Fruit fly (Drosophila melanogaster): ENCODE results near the gene CG18764.

Gene CG18764

dm6 chr3R:11615415-11616104 is 11.1 kb upstream of the CG18764 start (continued):
- TF ChIP-seq CG17359 (tag; optimal IDR thresholded peaks at IDR 0.05) (no peak), Atf-2 (GFP tag; optimal IDR thresholded peaks at IDR 0.05) (no peak), Elba2 (GFP tag; optimal IDR thresholded peaks at IDR 0.05) (no peak), Trl (optimal IDR thresholded peaks at IDR 0.05) (no peak), Trl (GFP tag; optimal IDR thresholded peaks at IDR 0.05) (no peak), CG6813 (GFP tag; optimal IDR thresholded peaks at IDR 0.05) (no peak), toy (GFP tag; IDR thresholded peaks at IDR 0.05) (no peak), slp2 (GFP tag; optimal IDR thresholded peaks at IDR 0.05) (no peak), Drgx (GFP tag; IDR thresholded peaks at IDR 0.05) (no peak), maf-S (GFP tag; optimal IDR thresholded peaks at IDR 0.05) (no peak), ac (GFP tag; optimal IDR thresholded peaks at IDR 0.05) (no peak), CG34422 (GFP tag; IDR thresholded peaks at IDR 0.05) (no peak), Atf6 (GFP tag; IDR thresholded peaks at IDR 0.05) (no peak), B-H2 (GFP tag; optimal IDR thresholded peaks at IDR 0.05) (no peak), pan (optimal IDR thresholded peaks at IDR 0.05) (no peak), pan (GFP tag; optimal IDR thresholded peaks at IDR 0.05 in 1 of 2, IDR thresholded peaks at IDR 0.05 in 1 of 2) (no peak), unpg (GFP tag; optimal IDR thresholded peaks at IDR 0.05) (no peak), slbo (GFP tag; IDR thresholded peaks at IDR 0.05) (no peak)

- TF ChIP-seq bsh (GFP tag; optimal IDR thresholded peaks at IDR 0.05) (peak in 1 of 2 experiments; percentile 17), Drgx (GFP tag; IDR thresholded peaks at IDR 0.05) (0 out of 2 replicates have a peak, but pooled peaks have one; percentile 9), GATAe (GFP tag; conservative IDR thresholded peaks at IDR 0.05) (no peak), CG10565 (GFP tag; optimal IDR thresholded peaks at IDR 0.05) (no peak), CG11504 (tag; optimal IDR thresholded peaks at IDR 0.05) (peak; percentile 11)
Observed at dm6 chr3R:11616219-11616618, 10.5 kb upstream of the CG18764 start.

DNA sequence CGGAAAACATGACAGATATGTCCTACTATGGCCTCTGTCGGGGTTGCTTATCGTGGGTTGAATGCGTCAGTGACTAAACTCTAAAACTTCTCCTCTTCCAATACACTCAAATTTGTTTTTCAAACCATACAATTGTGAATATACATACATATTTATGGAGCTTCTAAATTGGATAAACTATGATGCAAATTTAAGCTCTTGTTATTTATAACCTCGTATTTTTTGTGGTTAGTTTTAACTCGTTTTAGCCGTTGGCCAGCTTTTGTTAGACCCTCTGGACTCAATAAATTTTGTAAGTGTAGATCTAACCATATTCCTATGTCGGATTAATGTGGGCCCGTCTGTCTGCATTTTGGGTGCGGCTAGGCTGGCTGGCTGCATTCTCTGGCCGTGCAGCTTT is 9.3 kb upstream of the CG18764 start:
- TF ChIP-seq Mad (GFP tag; optimal IDR thresholded peaks at IDR 0.05) (no peak), CG5953 (GFP tag; IDR thresholded peaks at IDR 0.05) (no peak), C15 (GFP tag; IDR thresholded peaks at IDR 0.05) (no peak), CG17359 (tag; optimal IDR thresholded peaks at IDR 0.05) (peak; percentile 4), CG31365 (tag; optimal IDR thresholded peaks at IDR 0.05) (no peak), CG7987 (GFP tag; optimal IDR thresholded peaks at IDR 0.05) (no peak), CG10147 (GFP tag; optimal IDR thresholded peaks at IDR 0.05) (no peak), Camta (GFP tag; optimal IDR thresholded peaks at IDR 0.05) (peak; percentile 5), CG30431 (GFP tag; optimal IDR thresholded peaks at IDR 0.05) (no peak), gfzf (GFP tag; optimal IDR thresholded peaks at IDR 0.05) (no peak), fd64A (GFP tag; optimal IDR thresholded peaks at IDR 0.05) (no peak), sisA (GFP tag; IDR thresholded peaks at IDR 0.05) (no peak), Antp (GFP tag; optimal IDR thresholded peaks at IDR 0.05) (peak; percentile 6), D (optimal IDR thresholded peaks at IDR 0.05) (no peak), D (GFP tag; optimal IDR thresholded peaks at IDR 0.05) (peak; percentile 17), D19B (GFP tag; optimal IDR thresholded peaks at IDR 0.05) (no peak), ara (GFP tag; IDR thresholded peaks at IDR 0.05) (no peak), CG17328 (GFP tag; IDR thresholded peaks at IDR 0.05) (0 out of 2 replicates have a peak, but pooled peaks have one; percentile 10), CG8281 (tag; optimal IDR thresholded peaks at IDR 0.05) (no peak), her (GFP tag; optimal IDR thresholded peaks at IDR 0.05) (no peak), CG30020 (tag; optimal IDR thresholded peaks at IDR 0.05) (peak; percentile 10), TFAM (GFP tag; optimal IDR thresholded peaks at IDR 0.05) (no peak), bcd (GFP tag; optimal IDR thresholded peaks at IDR 0.05) (peak; percentile 17), Mrtf (GFP tag; IDR thresholded peaks at IDR 0.05) (no peak), aop (GFP tag; IDR thresholded peaks at IDR 0.05) (no peak), CG3847 (GFP tag; IDR thresholded peaks at IDR 0.05) (no peak), Eip74EF (GFP tag; optimal IDR thresholded peaks at IDR 0.05) (peak in 1 of 2 experiments; percentile 8), Awh (GFP tag; IDR thresholded peaks at IDR 0.05) (no peak), YL-1 (GFP tag; optimal IDR thresholded peaks at IDR 0.05) (no peak)
